Worm (Caenorhabditis elegans): Measurements from ENCODE around the gene C29E4.14.

DNA sequence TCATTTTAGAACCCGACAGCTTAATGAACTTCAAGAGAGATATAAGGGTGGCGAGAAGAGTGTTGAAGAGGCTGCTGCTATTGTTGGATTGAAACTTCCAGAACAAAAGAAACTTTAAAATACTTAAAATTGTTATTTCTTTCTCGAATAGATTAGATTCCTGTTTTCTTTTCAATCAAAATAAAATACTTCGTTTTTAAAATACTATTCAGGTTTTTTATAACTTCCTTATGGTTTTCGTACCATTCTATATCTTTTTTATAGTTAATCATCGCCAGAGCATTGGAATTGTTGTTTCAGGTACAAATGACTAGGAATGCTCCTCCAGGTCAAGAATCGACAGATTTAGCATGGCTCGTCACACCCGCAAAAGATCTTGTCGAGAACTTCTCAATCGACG lies 21.5 kb downstream of the C29E4.14 start, which contains the start of gene kle-2:
- TF ChIP-seq unc-86 (tag; optimal IDR thresholded peaks at IDR 0.05) (no peak), hlh-6 (tag; optimal IDR thresholded peaks at IDR 0.05) (no peak), ceh-31 (tag; optimal IDR thresholded peaks at IDR 0.05) (no peak), madf-2 (tag; optimal IDR thresholded peaks at IDR 0.05) (no peak), hlh-13 (GFP tag; optimal IDR thresholded peaks at IDR 0.05) (no peak), C38D4.7 (GFP tag; optimal IDR thresholded peaks at IDR 0.05) (no peak), nhr-11 (tag; optimal IDR thresholded peaks at IDR 0.05) (no peak), ceh-34 (tag; optimal IDR thresholded peaks at IDR 0.05) (no peak), tbx-2 (tag; optimal IDR thresholded peaks at IDR 0.05) (no peak), pha-2 (tag; optimal IDR thresholded peaks at IDR 0.05) (no peak), ceh-45 (GFP tag; IDR thresholded peaks at IDR 0.05) (no peak)

All from whole organism, late embryonic.